Fruit fly (Drosophila melanogaster): ENCODE measurements around the gene snRNP-U1-C.

Gene snRNP-U1-C

dm6 chr3R:18991721-18992120 lies 8.3 kb upstream of the snRNP-U1-C start (continued):
- no peak for TF ChIP-seq Rfx (GFP tag; IDR thresholded peaks at IDR 0.05)
- TF ChIP-seq hkb (optimal IDR thresholded peaks at IDR 0.05): no peak
- no peak for TF ChIP-seq hkb (GFP tag; IDR thresholded peaks at IDR 0.05)
- no peak for TF ChIP-seq crp (GFP tag; optimal IDR thresholded peaks at IDR 0.05)
- TF ChIP-seq z (GFP tag; IDR thresholded peaks at IDR 0.05): no peak
- no peak for TF ChIP-seq CG13624 (GFP tag; optimal IDR thresholded peaks at IDR 0.05)
- no peak for TF ChIP-seq Doc2 (GFP tag; IDR thresholded peaks at IDR 0.05)
- no peak for TF ChIP-seq CG17328 (GFP tag; IDR thresholded peaks at IDR 0.05)
- no peak for TF ChIP-seq CG2116 (GFP tag; optimal IDR thresholded peaks at IDR 0.05)
- TF ChIP-seq CG3838 (GFP tag; optimal IDR thresholded peaks at IDR 0.05): no peak
- no peak for TF ChIP-seq PHDP (tag; optimal IDR thresholded peaks at IDR 0.05)

DNA sequence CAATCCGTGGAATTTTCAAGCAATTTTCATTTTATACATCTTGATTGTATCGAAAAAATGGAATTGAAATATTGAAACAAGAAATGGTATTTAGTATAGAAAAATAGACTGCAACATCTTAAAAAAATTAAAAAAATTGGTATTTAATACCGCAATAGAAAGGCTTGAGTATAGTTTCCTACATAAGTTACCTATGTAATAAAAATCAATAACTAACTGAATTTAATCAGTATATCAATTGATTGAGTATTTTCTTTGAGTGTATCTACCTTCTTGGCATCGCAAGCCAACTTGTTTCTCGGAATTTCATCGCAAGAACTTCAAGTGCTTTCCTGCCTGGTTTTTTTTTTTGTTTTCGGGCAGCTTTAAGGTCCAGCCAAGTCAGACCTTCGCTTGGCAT lies 7.1 kb upstream of the snRNP-U1-C start:
- no peak for TF ChIP-seq Hand (GFP tag; optimal IDR thresholded peaks at IDR 0.05)
- peak; percentile 18 for TF ChIP-seq Sox102F (GFP tag; optimal IDR thresholded peaks at IDR 0.05)
- TF ChIP-seq ash1 (GFP tag; optimal IDR thresholded peaks at IDR 0.05): no peak
- no peak for TF ChIP-seq CG13624 (GFP tag; optimal IDR thresholded peaks at IDR 0.05)
- no peak for TF ChIP-seq pzg (GFP tag; optimal IDR thresholded peaks at IDR 0.05)
- TF ChIP-seq sr (GFP tag; IDR thresholded peaks at IDR 0.05): no peak
- TF ChIP-seq dati (GFP tag; IDR thresholded peaks at IDR 0.05): no peak
- TF ChIP-seq Bteb2 (GFP tag; optimal IDR thresholded peaks at IDR 0.05): no peak
- TF ChIP-seq crol (GFP tag; IDR thresholded peaks at IDR 0.05): no peak
- TF ChIP-seq Dad (GFP tag; optimal IDR thresholded peaks at IDR 0.05): no peak
- no peak for TF ChIP-seq CG13424 (tag; optimal IDR thresholded peaks at IDR 0.05)
- no peak for TF ChIP-seq zfh2 (GFP tag; optimal IDR thresholded peaks at IDR 0.05)
- TF ChIP-seq gce (GFP tag; IDR thresholded peaks at IDR 0.05): no peak
- TF ChIP-seq az2 (GFP tag; optimal IDR thresholded peaks at IDR 0.05): peak; percentile 4
- no peak for TF ChIP-seq CG12744 (GFP tag; optimal IDR thresholded peaks at IDR 0.05)
- no peak for TF ChIP-seq CG14441 (GFP tag; IDR thresholded peaks at IDR 0.05)
- no peak for TF ChIP-seq sqz (GFP tag; optimal IDR thresholded peaks at IDR 0.05)
- no peak for TF ChIP-seq D19B (GFP tag; optimal IDR thresholded peaks at IDR 0.05)
- TF ChIP-seq stwl (tag; optimal IDR thresholded peaks at IDR 0.05): no peak
- TF ChIP-seq CG2199 (GFP tag; IDR thresholded peaks at IDR 0.05): no peak
- TF ChIP-seq CG6272 (GFP tag; IDR thresholded peaks at IDR 0.05): no peak
- TF ChIP-seq fru (optimal IDR thresholded peaks at IDR 0.05): no peak
- TF ChIP-seq Atf-2 (GFP tag; optimal IDR thresholded peaks at IDR 0.05): no peak
- TF ChIP-seq CG13123 (GFP tag; optimal IDR thresholded peaks at IDR 0.05): no peak
- no peak for TF ChIP-seq CG8944 (GFP tag; optimal IDR thresholded peaks at IDR 0.05)
- no peak for TF ChIP-seq sens-2 (GFP tag; IDR thresholded peaks at IDR 0.05)
- no peak for TF ChIP-seq CG10321 (GFP tag; IDR thresholded peaks at IDR 0.05)
- TF ChIP-seq HLH4C (GFP tag; IDR thresholded peaks at IDR 0.05; ENCODE audit: partially characterized antibody): no peak
- no peak for TF ChIP-seq Hr39 (optimal IDR thresholded peaks at IDR 0.05)
- no peak for TF ChIP-seq insv (GFP tag; optimal IDR thresholded peaks at IDR 0.05)
- no peak for TF ChIP-seq bigmax (GFP tag; optimal IDR thresholded peaks at IDR 0.05)
- no peak for TF ChIP-seq CG10366 (GFP tag; IDR thresholded peaks at IDR 0.05)
- TF ChIP-seq CG11504 (tag; optimal IDR thresholded peaks at IDR 0.05): peak; percentile 28
- peak; percentile 37 for TF ChIP-seq phol (tag; optimal IDR thresholded peaks at IDR 0.05)
- TF ChIP-seq CG12104 (GFP tag; optimal IDR thresholded peaks at IDR 0.05): no peak
- no peak for TF ChIP-seq Max (GFP tag; optimal IDR thresholded peaks at IDR 0.05)
- TF ChIP-seq Dll (GFP tag; IDR thresholded peaks at IDR 0.05; ENCODE audit: partially characterized antibody): no peak
- TF ChIP-seq CG4360 (GFP tag; IDR thresholded peaks at IDR 0.05): no peak
- TF ChIP-seq amos (GFP tag; IDR thresholded peaks at IDR 0.05; ENCODE audit: partially characterized antibody): no peak
- no peak for TF ChIP-seq scrt (GFP tag; optimal IDR thresholded peaks at IDR 0.05)
- no peak for TF ChIP-seq cad (GFP tag; optimal IDR thresholded peaks at IDR 0.05)
- peak; percentile 10 for TF ChIP-seq Ssrp (tag; optimal IDR thresholded peaks at IDR 0.05)
- TF ChIP-seq Rfx (GFP tag; IDR thresholded peaks at IDR 0.05): no peak
- no peak for TF ChIP-seq Atf6 (GFP tag; IDR thresholded peaks at IDR 0.05)

All from whole organism, embryonic.